Worm (Caenorhabditis elegans) whole organism, young adult: ENCODE data around the gene K01A12.4.

ENCODE experiments used
- B0019.2 ChIP-seq: fragments of 200-800 bp; sonication (Bioruptor generic); conservative IDR thresholded peaks from 2 replicates; pipeline ENCODE4 v1.3.6; 2022; ENCODE audit warnings: missing genetic modification reagents, missing genetic modification characterization, missing compliant biosample characterization
- B0035.1 ChIP-seq: sonication (generic microtip); optimal IDR thresholded peaks from 2 replicates; lab custom pipeline; 2016; ENCODE audit warnings: missing genetic modification characterization, mild to moderate bottlenecking, missing compliant biosample characterization, missing genotype, missing genetic modification reagents
- B0261.1 ChIP-seq: sonication (generic microtip); optimal IDR thresholded peaks from 2 replicates; lab custom pipeline; 2016; ENCODE audit warnings: mild to moderate bottlenecking, missing genetic modification characterization, moderate library complexity, missing compliant biosample characterization
- B0336.3 ChIP-seq: fragments of 200-800 bp; sonication (Bioruptor generic); IDR thresholded peaks from 2 replicates; pipeline ENCODE4 v1.3.6; 2022; ENCODE audit warnings: missing genetic modification characterization, missing compliant biosample characterization
- F10E7.11 ChIP-seq: sonication (generic microtip); optimal IDR thresholded peaks from 2 replicates; lab custom pipeline; 2017; ENCODE audit warnings: mild to moderate bottlenecking, missing genetic modification characterization, moderate library complexity, missing compliant biosample characterization
- F22D6.2 ChIP-seq: sonication (generic microtip); optimal IDR thresholded peaks from 2 replicates; lab custom pipeline; 2016; ENCODE audit warnings: mild to moderate bottlenecking, missing genetic modification characterization, missing compliant biosample characterization
- F49E8.2 ChIP-seq: sonication (generic microtip); optimal IDR thresholded peaks from 3 replicates; lab custom pipeline; 2017; ENCODE audit warnings: missing genetic modification characterization, mild to moderate bottlenecking, missing compliant biosample characterization, antibody characterized with exemption, moderate library complexity; ENCODE audit not compliant: insufficient read depth
- K11D2.4 ChIP-seq: fragments of 200-800 bp; sonication (Bioruptor generic); IDR thresholded peaks from 2 replicates; pipeline ENCODE4 v1.3.6; 2022; ENCODE audit warnings: missing genetic modification reagents, missing genetic modification characterization, missing compliant biosample characterization
- T07F8.4 ChIP-seq: sonication (generic microtip); optimal IDR thresholded peaks from 2 replicates; lab custom pipeline; 2016; ENCODE audit warnings: mild to moderate bottlenecking, missing genetic modification characterization, moderate library complexity, missing compliant biosample characterization
- T26A5.8 ChIP-seq: sonication (generic microtip); optimal IDR thresholded peaks from 2 replicates; lab custom pipeline; 2016; ENCODE audit warnings: missing genetic modification characterization, missing compliant biosample characterization
- Y53G8AR.9 ChIP-seq: fragments of 200-800 bp; sonication (Bioruptor generic); conservative IDR thresholded peaks from 2 replicates; pipeline ENCODE4 v1.3.6; 2022; ENCODE audit warnings: missing genetic modification reagents, missing genetic modification characterization, missing compliant biosample characterization
- Y79H2A.3 ChIP-seq: fragments of 200-800 bp; sonication (Bioruptor generic); conservative IDR thresholded peaks from 2 replicates; pipeline ENCODE4 v1.3.6; 2022; ENCODE audit warnings: missing genetic modification reagents, missing genetic modification characterization, missing compliant biosample characterization
- ZK185.1 ChIP-seq: sonication (generic microtip); optimal IDR thresholded peaks from 2 replicates; lab custom pipeline; 2016; ENCODE audit warnings: mild to moderate bottlenecking, missing genetic modification characterization, missing compliant biosample characterization; ENCODE audit not compliant: poor library complexity, severe bottlenecking
- ama-1 ChIP-seq, 3 experiments: fragments of 150-350 bp in 1 of 3; sonication (generic microtip) in 2 of 3; optimal IDR thresholded peaks; 2 replicates each; lab custom pipeline; 2014 to 2018; ENCODE audit warnings: missing biosample characterization in 2 of 3, missing genetic modification characterization in 2 of 3, missing genetic modification reagents in 2 of 3
- athp-1 ChIP-seq: sonication (generic microtip); optimal IDR thresholded peaks from 2 replicates; lab custom pipeline; 2017; ENCODE audit warnings: mild to moderate bottlenecking, missing genetic modification characterization, missing compliant biosample characterization
- attf-3 ChIP-seq: fragments of 200-800 bp; sonication (Bioruptor generic); conservative IDR thresholded peaks from 2 replicates; pipeline ENCODE4 v1.3.6; 2022; ENCODE audit warnings: missing genetic modification reagents, missing genetic modification characterization, missing compliant biosample characterization
- attf-6 ChIP-seq: fragments of 200-800 bp; sonication (Bioruptor generic); IDR thresholded peaks from 2 replicates; pipeline ENCODE4 v1.3.6; 2022; ENCODE audit warnings: missing genetic modification reagents, missing genetic modification characterization, missing compliant biosample characterization
- bed-1 ChIP-seq: fragments of 200-800 bp; sonication (Bioruptor generic); IDR thresholded peaks from 2 replicates; pipeline ENCODE4 v1.3.6; 2022; ENCODE audit warnings: missing genetic modification reagents, missing genetic modification characterization, missing compliant biosample characterization
- ceh-100 ChIP-seq: fragments of 200-800 bp; sonication (Bioruptor generic); IDR thresholded peaks from 2 replicates; pipeline ENCODE4 v1.3.6; 2022; ENCODE audit warnings: missing genetic modification reagents, missing genetic modification characterization, missing compliant biosample characterization
- ceh-40 ChIP-seq: fragments of 200-800 bp; sonication (Bioruptor generic); IDR thresholded peaks from 2 replicates; pipeline ENCODE4 v1.3.6; 2022; ENCODE audit warnings: missing genetic modification characterization, missing compliant biosample characterization
- chd-7 ChIP-seq: sonication (generic microtip); optimal IDR thresholded peaks from 2 replicates; lab custom pipeline; 2016; ENCODE audit warnings: mild to moderate bottlenecking, missing genetic modification characterization, moderate library complexity, missing compliant biosample characterization
- dpff-1 ChIP-seq: sonication (generic microtip); optimal IDR thresholded peaks from 2 replicates; lab custom pipeline; 2017; ENCODE audit warnings: mild to moderate bottlenecking, missing genetic modification characterization, missing compliant biosample characterization
- egl-44 ChIP-seq: fragments of 200-800 bp; sonication (Bioruptor generic); IDR thresholded peaks from 2 replicates; pipeline ENCODE4 v1.3.6; 2022; ENCODE audit warnings: missing genetic modification reagents, missing genetic modification characterization, missing compliant biosample characterization
- hlh-12 ChIP-seq: sonication (generic microtip); optimal IDR thresholded peaks from 2 replicates; lab custom pipeline; 2016; ENCODE audit warnings: missing genetic modification characterization, missing compliant biosample characterization
- hlh-26 ChIP-seq: fragments of 200-800 bp; sonication (Bioruptor generic); conservative IDR thresholded peaks from 2 replicates; pipeline ENCODE4 v1.3.6; 2022; ENCODE audit warnings: missing genetic modification reagents, missing genetic modification characterization, missing compliant biosample characterization
- hmg-1.2 ChIP-seq: fragments of 200-800 bp; sonication (Bioruptor generic); IDR thresholded peaks from 2 replicates; pipeline ENCODE4 v1.3.6; 2022; ENCODE audit warnings: missing genetic modification reagents, missing genetic modification characterization, missing compliant biosample characterization
- hmg-20 ChIP-seq: fragments of 200-800 bp; sonication (Bioruptor generic); IDR thresholded peaks from 2 replicates; pipeline ENCODE4 v1.3.6; 2022; ENCODE audit warnings: missing genetic modification reagents, missing genetic modification characterization, missing compliant biosample characterization
- hsf-1 ChIP-seq: fragments of 200-800 bp; sonication (Bioruptor generic); IDR thresholded peaks from 2 replicates; pipeline ENCODE4 v1.3.6; 2022; ENCODE audit warnings: missing genetic modification reagents, missing genetic modification characterization, missing compliant biosample characterization
- lag-1 ChIP-seq: fragments of 200-800 bp; sonication (Bioruptor generic); IDR thresholded peaks from 2 replicates; pipeline ENCODE4 v1.3.6; 2022; ENCODE audit warnings: missing genetic modification reagents, missing genetic modification characterization, missing compliant biosample characterization
- let-607 ChIP-seq, 2 experiments: fragments of 200-800 bp in 1 of 2; sonication (Bioruptor generic) in 1 of 2; sonication (generic microtip) in 1 of 2; optimal IDR thresholded peaks; 2 replicates each; lab custom pipeline; 2016 to 2018; ENCODE audit warnings: mild to moderate bottlenecking in 2 of 2, missing compliant biosample characterization in 2 of 2, missing genetic modification characterization in 2 of 2, moderate library complexity in 2 of 2, missing genotype in 1 of 2
- lsy-27 ChIP-seq: sonication (generic microtip); optimal IDR thresholded peaks from 2 replicates; lab custom pipeline; 2017; ENCODE audit warnings: missing genetic modification characterization, mild to moderate bottlenecking, missing compliant biosample characterization, antibody characterized with exemption, missing genotype, borderline replicate concordance; ENCODE audit not compliant: insufficient read depth
- nhr-120 ChIP-seq: fragments of 200-800 bp; sonication (Bioruptor generic); IDR thresholded peaks from 2 replicates; pipeline ENCODE4 v1.3.6; 2022; ENCODE audit warnings: missing genetic modification characterization, missing compliant biosample characterization
- pbrm-1 ChIP-seq: fragments of 200-800 bp; sonication (Bioruptor generic); IDR thresholded peaks from 2 replicates; pipeline ENCODE4 v1.3.6; 2022; ENCODE audit warnings: missing genetic modification reagents, missing genetic modification characterization, missing compliant biosample characterization
- rcor-1 ChIP-seq: fragments of 200-800 bp; sonication (Bioruptor generic); IDR thresholded peaks from 2 replicates; pipeline ENCODE4 v1.3.6; 2022; ENCODE audit warnings: missing genetic modification reagents, missing genetic modification characterization, missing compliant biosample characterization
- snpc-1.1 ChIP-seq: sonication (generic microtip); optimal IDR thresholded peaks from 2 replicates; lab custom pipeline; 2017; ENCODE audit warnings: missing genetic modification characterization, mild to moderate bottlenecking, missing compliant biosample characterization, antibody characterized with exemption, moderate library complexity, missing genotype, missing genetic modification reagents; ENCODE audit not compliant: insufficient read depth
- snpc-1.3 ChIP-seq: sonication (generic microtip); optimal IDR thresholded peaks from 2 replicates; lab custom pipeline; 2017; ENCODE audit warnings: missing genetic modification characterization, mild to moderate bottlenecking, missing compliant biosample characterization, antibody characterized with exemption, moderate library complexity, missing genotype, missing genetic modification reagents; ENCODE audit not compliant: insufficient read depth
- snpc-3.4 ChIP-seq: sonication (generic microtip); optimal IDR thresholded peaks from 2 replicates; lab custom pipeline; 2017; ENCODE audit warnings: missing genetic modification characterization, mild to moderate bottlenecking, missing compliant biosample characterization, antibody characterized with exemption, moderate library complexity, missing genotype, missing genetic modification reagents
- tbp1 ChIP-seq: fragments of 200-800 bp; sonication (Bioruptor generic); optimal IDR thresholded peaks from 2 replicates; lab custom pipeline; 2018; ENCODE audit warnings: mild to moderate bottlenecking, missing genetic modification characterization, missing compliant biosample characterization
- zfh-2 ChIP-seq: fragments of 200-800 bp; sonication (Bioruptor generic); conservative IDR thresholded peaks from 2 replicates; pipeline ENCODE4 v1.3.6; 2022; ENCODE audit warnings: missing genetic modification reagents, missing genetic modification characterization, missing compliant biosample characterization
- ztf-18 ChIP-seq: sonication (generic microtip); optimal IDR thresholded peaks from 2 replicates; lab custom pipeline; 2016; ENCODE audit warnings: missing genotype, mild to moderate bottlenecking, missing genetic modification characterization, missing compliant biosample characterization
- ztf-22 ChIP-seq: fragments of 200-800 bp; sonication (Bioruptor generic); optimal IDR thresholded peaks from 2 replicates; lab custom pipeline; 2018; ENCODE audit warnings: mild to moderate bottlenecking, missing genetic modification characterization, moderate library complexity, missing compliant biosample characterization
- ztf-26 ChIP-seq: sonication (generic microtip); optimal IDR thresholded peaks from 2 replicates; lab custom pipeline; 2017; ENCODE audit warnings: missing genetic modification characterization, missing compliant biosample characterization
- ztf-28 ChIP-seq: fragments of 200-800 bp; sonication (Bioruptor generic); IDR thresholded peaks from 2 replicates; pipeline ENCODE4 v1.3.6; 2022; ENCODE audit warnings: missing genetic modification reagents, missing genetic modification characterization, missing compliant biosample characterization
- ztf-6 ChIP-seq: fragments of 200-800 bp; sonication (Bioruptor generic); IDR thresholded peaks from 2 replicates; pipeline ENCODE4 v1.3.6; 2022; ENCODE audit warnings: missing genetic modification reagents, missing genetic modification characterization, missing compliant biosample characterization

K01A12.4 gene

ce11 chrX:8608756-8609155 is 1.9 kb upstream of the K01A12.4 start (continued):
- no peak for TF ChIP-seq Y53G8AR.9
- peak; percentile 92 for TF ChIP-seq ZK185.1
- TF ChIP-seq snpc-1.1 (tag; lab: Kevin White, UChicago): peak; percentile 32
- TF ChIP-seq lsy-27: peak; percentile 42
- TF ChIP-seq let-607 (tag; optimal IDR thresholded peaks at IDR 0.05; lab: Kevin White, UChicago): peak in 1 of 2 experiments; percentile 43
- no peak for TF ChIP-seq egl-44 (GFP tag; lab: Robert Waterston, UW)
- no peak for TF ChIP-seq hlh-12 (tag; lab: Kevin White, UChicago)
- peak; percentile 73 for TF ChIP-seq ztf-26 (tag; lab: Kevin White, UChicago)
- peak; percentile 58; the same call in 1 of the 2 replicates for TF ChIP-seq attf-6 (GFP tag; lab: Robert Waterston, UW)
- peak; percentile 47; the same call in 1 of the 2 replicates for TF ChIP-seq pbrm-1
- 0 out of 2 replicates have a peak, but pooled peaks have one; percentile 35 for TF ChIP-seq K11D2.4 (GFP tag; lab: Robert Waterston, UW)
- TF ChIP-seq T26A5.8 (tag; lab: Kevin White, UChicago): peak; percentile 33
- no peak for TF ChIP-seq B0019.2 (GFP tag; lab: Robert Waterston, UW)
- no peak for TF ChIP-seq B0035.1 (tag; lab: Kevin White, UChicago)
- TF ChIP-seq F10E7.11 (tag; lab: Kevin White, UChicago): no peak
- no peak for TF ChIP-seq lag-1 (GFP tag; lab: Robert Waterston, UW)
- TF ChIP-seq chd-7: peak; percentile 71
- TF ChIP-seq tbp1: peak; percentile 90
- 0 out of 2 replicates have a peak, but pooled peaks have one; percentile 69 for TF ChIP-seq bed-1 (GFP tag; lab: Robert Waterston, UW)
- peak; percentile 55 for TF ChIP-seq ztf-18 (tag; lab: Kevin White, UChicago)
- peak; percentile 53 for TF ChIP-seq T07F8.4 (tag; lab: Kevin White, UChicago)
- no peak for TF ChIP-seq ztf-22 (GFP tag; lab: Kevin White, UChicago)
- peak; percentile 33 for TF ChIP-seq snpc-3.4 (tag; lab: Kevin White, UChicago)
- TF ChIP-seq F22D6.2 (tag; lab: Kevin White, UChicago): no peak
- 0 out of 2 replicates have a peak, but pooled peaks have one; percentile 58 for TF ChIP-seq ztf-28 (GFP tag; lab: Robert Waterston, UW)
- TF ChIP-seq F49E8.2 (tag; lab: Kevin White, UChicago): no peak
- 0 out of 2 replicates have a peak, but pooled peaks have one; percentile 14 for TF ChIP-seq attf-3 (GFP tag; lab: Robert Waterston, UW)
- TF ChIP-seq hlh-26 (GFP tag; lab: Robert Waterston, UW): no peak
- TF ChIP-seq ztf-6: no peak
- TF ChIP-seq ama-1 (optimal IDR thresholded peaks at IDR 0.05; lab: Kevin White, UChicago): no peak
- TF ChIP-seq ama-1 (GFP tag; optimal IDR thresholded peaks at IDR 0.05; lab: Kevin White, UChicago): peak in 1 of 2 experiments; percentile 67
- peak; percentile 62; the same call in 1 of the 2 replicates for TF ChIP-seq hmg-20 (GFP tag; lab: Robert Waterston, UW)

ce11 chrX:8612278-8612677 is 1.6 kb downstream of the K01A12.4 start:
- TF ChIP-seq egl-44 (GFP tag; lab: Robert Waterston, UW) (no peak), dpff-1 (no peak), hsf-1 (no peak), pbrm-1 (no peak), B0261.1 (no peak), ceh-100 (GFP tag; lab: Robert Waterston, UW) (no peak), ZK185.1 (no peak), rcor-1 (GFP tag; lab: Robert Waterston, UW) (no peak), T26A5.8 (tag; lab: Kevin White, UChicago) (no peak), zfh-2 (no peak), bed-1 (GFP tag; lab: Robert Waterston, UW) (no peak), Y79H2A.3 (GFP tag; lab: Robert Waterston, UW) (no peak), B0336.3 (no peak), nhr-120 (no peak), ceh-40 (GFP tag; lab: Robert Waterston, UW) (no peak), athp-1 (no peak), snpc-1.3 (tag; lab: Kevin White, UChicago) (no peak), hmg-1.2 (GFP tag; lab: Robert Waterston, UW) (no peak), attf-6 (GFP tag; lab: Robert Waterston, UW) (no peak), lag-1 (GFP tag; lab: Robert Waterston, UW) (no peak)
